Worm (Caenorhabditis elegans): Measurements from ENCODE around the gene K08D9.6.

ce11 chrV:3194952-3195450 lies 39.8 kb downstream of the K08D9.6 start, which contains the start of gene Y73C8B.2:
- TF ChIP-seq attf-3 (GFP tag; conservative IDR thresholded peaks at IDR 0.05) (no peak), snpc-3.4 (tag; optimal IDR thresholded peaks at IDR 0.05) (no peak), snpc-4 (GFP tag; optimal IDR thresholded peaks at IDR 0.05) (no peak), snpc-4 (tag; optimal IDR thresholded peaks at IDR 0.05) (no peak), F52B5.7 (tag; optimal IDR thresholded peaks at IDR 0.05) (no peak), nhr-80 (tag; optimal IDR thresholded peaks at IDR 0.05) (peak; percentile 8), hlh-12 (tag; optimal IDR thresholded peaks at IDR 0.05) (no peak), snpc-1.1 (tag; optimal IDR thresholded peaks at IDR 0.05; ENCODE audit: insufficient read depth) (no peak), atf-7 (tag; optimal IDR thresholded peaks at IDR 0.05) (no peak), hmg-20 (GFP tag; IDR thresholded peaks at IDR 0.05) (no peak), mcd-1 (GFP tag; IDR thresholded peaks at IDR 0.05) (peak; percentile 73), unc-130 (GFP tag; optimal IDR thresholded peaks at IDR 0.05) (no peak)
